Worm (Caenorhabditis elegans) whole organism, L3 larva: ENCODE data around the gene mec-7.

Experiments
- R02D3.7 ChIP-seq: fragments of 150-350 bp; optimal IDR thresholded peaks from 2 replicates; lab custom pipeline; 2014; ENCODE audit warnings: missing biosample characterization, missing genetic modification characterization
- ZK546.5 ChIP-seq: sonication (generic microtip); optimal IDR thresholded peaks from 2 replicates; lab custom pipeline; 2017; ENCODE audit warnings: missing biosample characterization, missing genetic modification characterization
- aly-2 ChIP-seq: fragments of 150-350 bp; optimal IDR thresholded peaks from 2 replicates; lab custom pipeline; 2014; ENCODE audit warnings: missing biosample characterization, missing genetic modification characterization
- ama-1 ChIP-seq: fragments of 150-350 bp; optimal IDR thresholded peaks from 2 replicates; lab custom pipeline; 2018
- ceh-28 ChIP-seq: fragments of 150-350 bp; optimal IDR thresholded peaks from 2 replicates; lab custom pipeline; 2014; ENCODE audit warnings: missing biosample characterization, missing genetic modification reagents, missing genetic modification characterization
- ceh-82 ChIP-seq: fragments of 150-350 bp; optimal IDR thresholded peaks from 2 replicates; lab custom pipeline; 2014; ENCODE audit warnings: missing biosample characterization, missing genetic modification characterization
- daf-12 ChIP-seq: fragments of 150-350 bp; optimal IDR thresholded peaks from 2 replicates; lab custom pipeline; 2014; ENCODE audit warnings: missing biosample characterization, missing genetic modification reagents, missing genetic modification characterization
- egl-27 ChIP-seq: sonication (generic microtip); optimal IDR thresholded peaks from 4 replicates; lab custom pipeline; 2017; ENCODE audit warnings: missing biosample characterization, missing genetic modification reagents, missing genetic modification characterization
- elt-1 ChIP-seq: fragments of 150-350 bp; optimal IDR thresholded peaks from 2 replicates; lab custom pipeline; 2014; ENCODE audit warnings: missing biosample characterization, missing genetic modification characterization
- elt-2 ChIP-seq: sonication (generic microtip); optimal IDR thresholded peaks from 2 replicates; lab custom pipeline; 2016; ENCODE audit warnings: missing genetic modification reagents, mild to moderate bottlenecking, missing genetic modification characterization, missing compliant biosample characterization
- eor-1 ChIP-seq, 2 experiments: fragments of 150-350 bp; optimal IDR thresholded peaks; 2 replicates each; lab custom pipeline; 2014 to 2018; ENCODE audit warnings: missing biosample characterization in 2 of 2, missing genetic modification characterization in 2 of 2
- fkh-2 ChIP-seq: fragments of 150-350 bp; optimal IDR thresholded peaks from 2 replicates; lab custom pipeline; 2014; ENCODE audit warnings: missing biosample characterization, missing genetic modification reagents, missing genetic modification characterization
- fos-1 ChIP-seq: fragments of 150-350 bp; optimal IDR thresholded peaks from 2 replicates; lab custom pipeline; 2014; ENCODE audit warnings: missing biosample characterization, missing genetic modification characterization
- hmg-11 ChIP-seq: sonication (generic microtip); optimal IDR thresholded peaks from 2 replicates; lab custom pipeline; 2016; ENCODE audit warnings: missing genetic modification characterization, missing compliant biosample characterization
- jun-1 ChIP-seq: fragments of 150-350 bp; optimal IDR thresholded peaks from 2 replicates; lab custom pipeline; 2014; ENCODE audit warnings: missing biosample characterization, missing genetic modification reagents, missing genetic modification characterization
- lin-15B ChIP-seq: fragments of 150-350 bp; optimal IDR thresholded peaks from 2 replicates; lab custom pipeline; 2014; ENCODE audit warnings: missing biosample characterization, missing genetic modification characterization
- lin-39 ChIP-seq: fragments of 150-350 bp; optimal IDR thresholded peaks from 2 replicates; lab custom pipeline; 2018; ENCODE audit warnings: missing biosample characterization, missing genetic modification reagents, missing genetic modification characterization
- lsy-12 ChIP-seq: sonication (generic microtip); optimal IDR thresholded peaks from 2 replicates; lab custom pipeline; 2016; ENCODE audit warnings: mild to moderate bottlenecking, missing genetic modification characterization, missing compliant biosample characterization
- mdl-1 ChIP-seq: fragments of 150-350 bp; optimal IDR thresholded peaks from 2 replicates; lab custom pipeline; 2014; ENCODE audit warnings: missing biosample characterization, missing genetic modification characterization
- mml-1 ChIP-seq: fragments of 150-350 bp; sonication (generic microtip); optimal IDR thresholded peaks from 3 replicates; lab custom pipeline; 2014; ENCODE audit warnings: missing biosample characterization, missing genetic modification characterization
- nfya-1 ChIP-seq: sonication (generic microtip); optimal IDR thresholded peaks from 2 replicates; lab custom pipeline; 2017; ENCODE audit warnings: missing genetic modification characterization, mild to moderate bottlenecking, missing compliant biosample characterization, antibody characterized with exemption, moderate library complexity; ENCODE audit not compliant: insufficient read depth
- nhr-11 ChIP-seq: fragments of 150-350 bp; optimal IDR thresholded peaks from 2 replicates; lab custom pipeline; 2014; ENCODE audit warnings: missing biosample characterization, missing genetic modification characterization
- nhr-23 ChIP-seq: fragments of 150-350 bp; optimal IDR thresholded peaks from 2 replicates; lab custom pipeline; 2014; ENCODE audit warnings: missing biosample characterization, missing genetic modification reagents, missing genetic modification characterization
- nhr-25 ChIP-seq: sonication (generic microtip); optimal IDR thresholded peaks from 2 replicates; lab custom pipeline; 2017; ENCODE audit warnings: missing biosample characterization, missing genetic modification characterization
- nhr-28 ChIP-seq: fragments of 150-350 bp; optimal IDR thresholded peaks from 2 replicates; lab custom pipeline; 2014; ENCODE audit warnings: missing biosample characterization, missing genetic modification characterization
- nhr-43 ChIP-seq: sonication (generic microtip); optimal IDR thresholded peaks from 2 replicates; lab custom pipeline; 2016; ENCODE audit warnings: mild to moderate bottlenecking, missing genetic modification characterization, missing compliant biosample characterization; ENCODE audit not compliant: poor library complexity, severe bottlenecking
- nhr-67 ChIP-seq: fragments of 150-350 bp; optimal IDR thresholded peaks from 2 replicates; lab custom pipeline; 2014; ENCODE audit warnings: missing biosample characterization, missing genetic modification characterization
- pha-4 ChIP-seq: fragments of 150-350 bp; optimal IDR thresholded peaks from 2 replicates; lab custom pipeline; 2014; ENCODE audit warnings: missing biosample characterization, missing genetic modification reagents, missing genetic modification characterization
- sea-2 ChIP-seq: fragments of 150-350 bp; sonication (generic microtip); optimal IDR thresholded peaks from 4 replicates; lab custom pipeline; 2014; ENCODE audit warnings: missing biosample characterization, missing genetic modification reagents, missing genetic modification characterization
- skn-1 ChIP-seq: fragments of 150-350 bp; optimal IDR thresholded peaks from 2 replicates; lab custom pipeline; 2014; ENCODE audit warnings: missing biosample characterization, missing genetic modification characterization
- snpc-4 ChIP-seq: fragments of 150-350 bp; optimal IDR thresholded peaks from 2 replicates; lab custom pipeline; 2014; ENCODE audit warnings: missing biosample characterization, missing genetic modification characterization
- tbx-2 ChIP-seq: sonication (generic microtip); optimal IDR thresholded peaks from 2 replicates; lab custom pipeline; 2016; ENCODE audit warnings: mild to moderate bottlenecking, missing genetic modification characterization, missing compliant biosample characterization
- unc-39 ChIP-seq: sonication (generic microtip); optimal IDR thresholded peaks from 4 replicates; lab custom pipeline; 2017; ENCODE audit warnings: missing biosample characterization, missing genetic modification characterization
- unc-62 ChIP-seq: fragments of 150-350 bp; sonication (generic microtip); optimal IDR thresholded peaks from 4 replicates; lab custom pipeline; 2014; ENCODE audit warnings: missing biosample characterization, missing genetic modification reagents, missing genetic modification characterization
- zag-1 ChIP-seq: fragments of 150-350 bp; optimal IDR thresholded peaks from 2 replicates; lab custom pipeline; 2014; ENCODE audit warnings: missing biosample characterization, missing genetic modification characterization
- ztf-11 ChIP-seq: fragments of 150-350 bp; optimal IDR thresholded peaks from 2 replicates; lab custom pipeline; 2014; ENCODE audit warnings: missing biosample characterization, missing genetic modification characterization
- ztf-4 ChIP-seq: fragments of 150-350 bp; optimal IDR thresholded peaks from 2 replicates; lab custom pipeline; 2014; ENCODE audit warnings: missing biosample characterization, missing genetic modification characterization

Gene mec-7

ce11 chrX:7794306-7794743, 17.8 kb upstream of the mec-7 start (continued):
- TF ChIP-seq ztf-4 (no peak), tbx-2 (tag; lab: Kevin White, UChicago) (peak; percentile 45), sea-2 (GFP tag; lab: Kevin White, UChicago) (no peak), zag-1 (tag; lab: Kevin White, UChicago) (no peak), daf-12 (no peak), ZK546.5 (tag; lab: Kevin White, UChicago) (no peak), unc-62 (GFP tag; lab: Kevin White, UChicago) (no peak), nhr-28 (no peak), nhr-43 (tag; lab: Kevin White, UChicago) (peak; percentile 89), skn-1 (no peak), ceh-28 (tag; lab: Kevin White, UChicago) (no peak), snpc-4 (tag; lab: Kevin White, UChicago) (no peak), nhr-11 (tag; lab: Kevin White, UChicago) (no peak), R02D3.7 (no peak), lin-39 (tag; lab: Kevin White, UChicago) (peak; percentile 26), ztf-11 (no peak), eor-1 (tag; optimal IDR thresholded peaks at IDR 0.05; lab: Kevin White, UChicago) (no peak), egl-27 (tag; lab: Kevin White, UChicago) (peak; percentile 17), nhr-67 (tag; lab: Kevin White, UChicago) (no peak), elt-2 (tag; lab: Kevin White, UChicago) (peak; percentile 35), pha-4 (tag; lab: Kevin White, UChicago) (no peak), aly-2 (no peak)

DNA sequence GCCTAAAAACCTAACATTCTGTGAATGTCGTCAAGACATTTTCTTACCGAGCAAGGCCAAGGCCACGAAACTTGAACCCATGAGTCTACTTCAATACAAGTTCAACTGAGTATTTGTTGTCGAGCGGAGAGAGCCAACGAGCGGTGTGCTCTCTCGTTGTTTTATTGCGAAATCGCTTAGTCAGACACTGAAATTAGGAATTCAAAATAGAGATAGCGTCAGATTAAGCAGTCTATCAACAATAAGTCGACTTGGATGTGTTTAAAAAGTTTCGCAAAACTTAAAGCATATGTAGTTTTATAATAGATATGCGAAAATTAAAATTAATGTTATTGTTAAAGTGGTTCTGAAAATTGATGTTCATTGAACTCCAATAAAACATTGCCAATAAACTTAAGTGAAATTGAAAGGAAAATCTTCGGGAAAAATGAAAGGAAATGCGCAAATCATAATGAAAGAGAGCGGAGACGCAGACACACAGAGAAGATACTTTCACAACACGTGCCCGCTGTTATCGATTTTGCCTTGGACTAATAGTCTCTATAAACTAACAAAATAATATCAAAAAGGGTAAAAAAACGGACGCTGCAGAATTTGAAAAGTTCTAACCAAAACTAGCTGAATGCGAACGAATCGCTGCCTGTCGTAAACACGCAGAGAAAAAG, 17.0 kb upstream of the mec-7 start, which contains the start of gene ZK154.6:
TSS of gene ZK154.6 (minus strand) at position 187 of the 665 bp plus-strand sequence.
- peak; percentile 60 for TF ChIP-seq mdl-1 (tag; lab: Kevin White, UChicago)
- no peak for TF ChIP-seq R02D3.7
- TF ChIP-seq egl-27 (tag; lab: Kevin White, UChicago) = no peak
- no peak for TF ChIP-seq ama-1 (lab: Kevin White, UChicago)
- no peak for TF ChIP-seq ZK546.5 (tag; lab: Kevin White, UChicago)
- TF ChIP-seq jun-1 (tag; lab: Kevin White, UChicago) = no peak
- TF ChIP-seq mml-1 (tag; lab: Kevin White, UChicago) = no peak
- TF ChIP-seq fkh-2 (tag; lab: Kevin White, UChicago) = no peak
- TF ChIP-seq ceh-28 (tag; lab: Kevin White, UChicago) = peak; percentile 91
- TF ChIP-seq ceh-82 = no peak
- no peak for TF ChIP-seq lsy-12
- TF ChIP-seq lin-39 (tag; lab: Kevin White, UChicago) = peak; percentile 14
- TF ChIP-seq pha-4 (tag; lab: Kevin White, UChicago) = peak; percentile 18
- TF ChIP-seq unc-39 (tag; lab: Kevin White, UChicago) = no peak
- TF ChIP-seq snpc-4 (tag; lab: Kevin White, UChicago) = no peak
- peak; percentile 46 for TF ChIP-seq nfya-1 (tag; lab: Kevin White, UChicago)
- TF ChIP-seq nhr-25 (tag; lab: Kevin White, UChicago) = peak; percentile 55
- no peak for TF ChIP-seq elt-2 (tag; lab: Kevin White, UChicago)
- TF ChIP-seq elt-1 = no peak
- peak; percentile 21 for TF ChIP-seq nhr-23 (tag; lab: Kevin White, UChicago)

- TF ChIP-seq ztf-11 (no peak), lin-39 (tag; lab: Kevin White, UChicago) (peak; percentile 38), nhr-67 (tag; lab: Kevin White, UChicago) (no peak), hmg-11 (peak; percentile 11), aly-2 (no peak), nhr-11 (tag; lab: Kevin White, UChicago) (peak; percentile 74), nhr-43 (tag; lab: Kevin White, UChicago) (no peak), jun-1 (tag; lab: Kevin White, UChicago) (peak; percentile 57), snpc-4 (tag; lab: Kevin White, UChicago) (peak; percentile 37), lin-15B (peak; percentile 3), fos-1 (tag; lab: Kevin White, UChicago) (peak; percentile 76), nfya-1 (tag; lab: Kevin White, UChicago) (peak; percentile 72)
Measured at ce11 chrX:7791802-7792201, 15.3 kb upstream of the mec-7 start.
